Worm (Caenorhabditis elegans): ENCODE results near the gene F28B12.6.

F28B12.6 gene

ce11 chrII:5940815-5941214 is at the start of gene F28B12.6:
F28B12.6 (plus strand) TSS chrII:5940863.
- TF ChIP-seq ama-1 (optimal IDR thresholded peaks at IDR 0.05) (no peak), jun-1 (tag; optimal IDR thresholded peaks at IDR 0.05) (no peak), mdl-1 (tag; optimal IDR thresholded peaks at IDR 0.05) (no peak), zag-1 (tag; optimal IDR thresholded peaks at IDR 0.05) (no peak), skn-1 (tag; optimal IDR thresholded peaks at IDR 0.05) (no peak), sea-2 (GFP tag; optimal IDR thresholded peaks at IDR 0.05) (no peak), nhr-237 (tag; optimal IDR thresholded peaks at IDR 0.05) (no peak), lsy-12 (tag; optimal IDR thresholded peaks at IDR 0.05) (no peak)

DNA sequence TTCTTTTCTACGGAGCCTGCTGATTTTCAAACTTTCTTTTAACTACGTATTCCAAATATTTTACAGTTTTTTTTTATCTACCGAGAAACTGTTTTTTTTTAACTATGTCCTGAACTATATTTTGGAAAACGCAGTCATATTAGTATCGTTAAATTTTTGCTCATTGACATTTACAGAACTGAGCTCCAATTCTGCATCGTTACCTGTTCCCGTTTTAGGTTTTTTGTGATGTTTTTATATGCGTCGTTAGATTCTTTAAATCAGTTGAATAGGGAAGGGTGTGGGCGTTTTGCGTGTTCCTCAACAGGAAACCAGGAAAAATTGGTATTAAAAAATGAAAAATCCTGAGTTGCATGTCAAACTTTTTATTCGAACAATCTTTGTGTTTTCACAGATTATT is 47.9 kb upstream of the F28B12.6 start:
- TF ChIP-seq ceh-28 (tag; optimal IDR thresholded peaks at IDR 0.05) (no peak), tbx-2 (tag; optimal IDR thresholded peaks at IDR 0.05) (no peak), nhr-43 (tag; optimal IDR thresholded peaks at IDR 0.05; ENCODE audit: poor library complexity, severe bottlenecking) (no peak), nhr-237 (tag; optimal IDR thresholded peaks at IDR 0.05) (no peak), ceh-16 (tag; optimal IDR thresholded peaks at IDR 0.05) (no peak), nhr-25 (tag; optimal IDR thresholded peaks at IDR 0.05) (no peak), ceh-82 (tag; optimal IDR thresholded peaks at IDR 0.05) (no peak), R02D3.7 (tag; optimal IDR thresholded peaks at IDR 0.05) (no peak), fkh-2 (tag; optimal IDR thresholded peaks at IDR 0.05) (no peak), hmg-11 (tag; optimal IDR thresholded peaks at IDR 0.05) (no peak)

DNA sequence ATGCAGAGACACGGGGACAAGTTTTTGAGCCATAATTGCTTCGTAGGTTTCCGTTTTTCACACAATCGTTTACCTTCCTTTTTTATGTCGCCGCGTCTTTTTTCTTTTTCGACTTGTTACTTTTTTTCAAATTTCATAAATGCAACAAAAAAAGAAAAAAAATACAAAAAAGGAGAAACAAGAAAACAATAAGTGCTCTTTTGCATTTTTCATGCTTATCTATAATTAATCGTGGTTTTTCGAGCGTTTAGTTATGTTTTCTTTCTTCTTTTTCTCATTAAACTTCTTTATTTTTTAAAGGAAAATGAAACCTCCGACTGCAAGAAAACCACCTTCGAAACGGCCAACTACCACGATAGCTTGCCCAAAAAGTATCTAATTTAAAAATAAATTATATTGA is 44.8 kb upstream of the F28B12.6 start, which contains the start of gene F59G1.4:
F59G1.4 (plus strand) TSS at position 301 of the 400 bp plus-strand sequence.
- no peak for TF ChIP-seq fkh-2 (tag; optimal IDR thresholded peaks at IDR 0.05)

- TF ChIP-seq nhr-25 (tag; optimal IDR thresholded peaks at IDR 0.05) (no peak), egl-27 (tag; optimal IDR thresholded peaks at IDR 0.05) (no peak), nhr-67 (tag; optimal IDR thresholded peaks at IDR 0.05) (no peak), nhr-11 (tag; optimal IDR thresholded peaks at IDR 0.05) (peak; percentile 87), pha-4 (tag; optimal IDR thresholded peaks at IDR 0.05) (no peak)
Measured at ce11 chrII:5896512-5896911, 44.2 kb upstream of the F28B12.6 start.

- TF ChIP-seq ceh-16 (tag; optimal IDR thresholded peaks at IDR 0.05) (no peak), ceh-28 (tag; optimal IDR thresholded peaks at IDR 0.05) (no peak), nhr-23 (tag; optimal IDR thresholded peaks at IDR 0.05) (peak; percentile 89), nhr-11 (tag; optimal IDR thresholded peaks at IDR 0.05) (no peak), pha-4 (tag; optimal IDR thresholded peaks at IDR 0.05) (peak; percentile 83), ama-1 (optimal IDR thresholded peaks at IDR 0.05) (peak; percentile 16), nhr-43 (tag; optimal IDR thresholded peaks at IDR 0.05; ENCODE audit: poor library complexity, severe bottlenecking) (no peak), lin-15B (tag; optimal IDR thresholded peaks at IDR 0.05) (no peak)
Measured at ce11 chrII:5899080-5899479, 41.6 kb upstream of the F28B12.6 start.

DNA sequence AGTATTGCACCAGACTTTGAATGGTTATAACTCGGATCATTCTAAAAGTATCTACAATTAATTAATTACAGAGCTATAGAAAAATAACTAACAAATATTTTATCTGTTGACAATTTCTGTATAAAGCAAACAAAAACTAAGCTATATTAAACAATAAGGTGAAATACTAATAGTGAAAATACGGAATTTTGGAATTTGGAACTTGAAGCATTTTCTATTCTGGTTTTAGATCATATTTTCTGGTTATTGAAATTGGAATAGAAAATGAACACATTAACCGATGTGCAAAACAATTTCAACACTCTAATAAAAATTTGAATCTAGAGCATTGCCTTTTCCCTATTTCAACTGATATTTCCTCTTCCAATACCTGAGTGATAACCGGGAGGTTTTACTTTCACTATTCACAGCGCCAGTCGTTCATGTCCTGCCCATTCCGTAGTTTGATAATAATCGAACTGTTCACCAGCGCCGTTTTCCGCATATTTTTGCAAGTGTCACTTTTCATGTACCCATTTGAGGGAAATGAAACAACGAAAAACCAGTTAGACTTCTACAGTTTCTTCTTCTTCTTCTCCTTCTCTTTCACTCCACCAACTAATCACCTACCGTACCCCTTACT is 40.7 kb upstream of the F28B12.6 start:
- no peak for TF ChIP-seq pqm-1 (tag; optimal IDR thresholded peaks at IDR 0.05)
- TF ChIP-seq elt-2 (tag; optimal IDR thresholded peaks at IDR 0.05), result peak; percentile 65
- no peak for TF ChIP-seq fos-1 (tag; optimal IDR thresholded peaks at IDR 0.05)
- no peak for TF ChIP-seq mdl-1 (tag; optimal IDR thresholded peaks at IDR 0.05)
- TF ChIP-seq ceh-16 (tag; optimal IDR thresholded peaks at IDR 0.05), result no peak
- TF ChIP-seq pha-4 (tag; optimal IDR thresholded peaks at IDR 0.05), result no peak

DNA sequence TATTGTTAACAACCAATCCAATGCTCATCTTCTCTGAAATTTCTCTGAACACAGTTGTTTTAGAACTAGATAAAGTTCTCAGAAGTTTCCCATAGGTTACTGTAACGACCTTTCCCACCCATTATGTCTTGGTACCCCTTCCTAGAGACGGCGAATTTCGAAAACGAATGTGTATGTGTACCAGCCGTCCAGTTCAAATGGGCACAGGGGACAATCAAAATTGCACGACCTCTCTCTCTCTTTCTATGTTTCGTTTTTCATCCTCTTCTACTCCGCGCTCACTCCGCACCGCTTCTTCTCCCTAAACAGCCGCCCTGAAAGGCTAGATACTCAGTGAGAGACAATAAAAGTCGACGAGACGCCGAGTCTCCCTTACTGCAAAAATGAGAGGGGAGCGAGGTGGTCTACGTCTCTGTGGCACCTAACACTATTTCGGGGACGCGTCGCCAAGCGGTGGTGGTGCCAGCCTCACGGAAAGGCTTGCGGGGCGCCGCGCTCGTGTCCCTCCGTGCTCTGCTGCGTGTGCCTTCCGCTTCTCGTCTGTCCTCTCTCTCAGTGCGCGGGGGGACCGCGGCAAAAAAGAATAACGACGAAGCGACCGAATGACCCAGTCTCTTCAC is 39.1 kb upstream of the F28B12.6 start:
- TF ChIP-seq elt-2 (tag; optimal IDR thresholded peaks at IDR 0.05) (peak; percentile 28), unc-62 (GFP tag; optimal IDR thresholded peaks at IDR 0.05) (peak; percentile 21), fos-1 (tag; optimal IDR thresholded peaks at IDR 0.05) (no peak), nhr-11 (tag; optimal IDR thresholded peaks at IDR 0.05) (no peak), unc-39 (tag; optimal IDR thresholded peaks at IDR 0.05) (no peak), nhr-43 (tag; optimal IDR thresholded peaks at IDR 0.05; ENCODE audit: poor library complexity, severe bottlenecking) (peak; percentile 35), ceh-82 (tag; optimal IDR thresholded peaks at IDR 0.05) (peak; percentile 23), nhr-77 (tag; optimal IDR thresholded peaks at IDR 0.05) (no peak), R02D3.7 (tag; optimal IDR thresholded peaks at IDR 0.05) (no peak), hmg-11 (tag; optimal IDR thresholded peaks at IDR 0.05) (peak; percentile 72), ceh-16 (tag; optimal IDR thresholded peaks at IDR 0.05) (no peak), fkh-2 (tag; optimal IDR thresholded peaks at IDR 0.05) (no peak), fkh-10 (GFP tag; optimal IDR thresholded peaks at IDR 0.05) (no peak), nfya-1 (tag; optimal IDR thresholded peaks at IDR 0.05; ENCODE audit: insufficient read depth) (peak; percentile 75), lsy-12 (tag; optimal IDR thresholded peaks at IDR 0.05) (peak; percentile 38), ZK546.5 (tag; optimal IDR thresholded peaks at IDR 0.05) (no peak), ceh-28 (tag; optimal IDR thresholded peaks at IDR 0.05) (no peak), jun-1 (tag; optimal IDR thresholded peaks at IDR 0.05) (no peak), ceh-9 (tag; optimal IDR thresholded peaks at IDR 0.05) (no peak), tbx-2 (tag; optimal IDR thresholded peaks at IDR 0.05) (peak; percentile 62), egl-27 (tag; optimal IDR thresholded peaks at IDR 0.05) (no peak), eor-1 (tag; optimal IDR thresholded peaks at IDR 0.05) (no peak), zag-1 (tag; optimal IDR thresholded peaks at IDR 0.05) (no peak), lin-39 (tag; optimal IDR thresholded peaks at IDR 0.05) (peak; percentile 5), nhr-23 (tag; optimal IDR thresholded peaks at IDR 0.05) (peak; percentile 72), snpc-4 (tag; optimal IDR thresholded peaks at IDR 0.05) (peak; percentile 52)
